Worm (Caenorhabditis elegans) whole organism, young adult: ENCODE results near the gene acr-2.

Experiments used
- B0035.1 ChIP-seq: sonication (generic microtip); optimal IDR thresholded peaks from 2 replicates; lab custom pipeline; 2016; ENCODE audit warnings: missing genetic modification characterization, mild to moderate bottlenecking, missing compliant biosample characterization, missing genotype, missing genetic modification reagents
- B0261.1 ChIP-seq: sonication (generic microtip); optimal IDR thresholded peaks from 2 replicates; lab custom pipeline; 2016; ENCODE audit warnings: mild to moderate bottlenecking, missing genetic modification characterization, moderate library complexity, missing compliant biosample characterization
- C17E4.6 ChIP-seq: fragments of 200-800 bp; sonication (Bioruptor generic); IDR thresholded peaks from 2 replicates; pipeline ENCODE4 v1.3.6; 2022; ENCODE audit warnings: missing genetic modification reagents, missing genetic modification characterization, missing compliant biosample characterization
- F22D6.2 ChIP-seq: sonication (generic microtip); optimal IDR thresholded peaks from 2 replicates; lab custom pipeline; 2016; ENCODE audit warnings: mild to moderate bottlenecking, missing genetic modification characterization, missing compliant biosample characterization
- F23B12.7 ChIP-seq: sonication (generic microtip); optimal IDR thresholded peaks from 2 replicates; lab custom pipeline; 2017; ENCODE audit warnings: missing genetic modification characterization, mild to moderate bottlenecking, missing compliant biosample characterization, antibody characterized with exemption, moderate library complexity; ENCODE audit not compliant: insufficient read depth
- F33H1.4 ChIP-seq: fragments of 200-800 bp; sonication (Bioruptor generic); IDR thresholded peaks from 2 replicates; pipeline ENCODE4 v1.3.6; 2022; ENCODE audit warnings: missing genetic modification reagents, missing genetic modification characterization, missing compliant biosample characterization
- F49E8.2 ChIP-seq: sonication (generic microtip); optimal IDR thresholded peaks from 3 replicates; lab custom pipeline; 2017; ENCODE audit warnings: missing genetic modification characterization, mild to moderate bottlenecking, missing compliant biosample characterization, antibody characterized with exemption, moderate library complexity; ENCODE audit not compliant: insufficient read depth
- F55B11.4 ChIP-seq: sonication (generic microtip); optimal IDR thresholded peaks from 2 replicates; lab custom pipeline; 2016; ENCODE audit warnings: missing compliant biosample characterization, missing genetic modification characterization, borderline replicate concordance; ENCODE audit not compliant: insufficient read depth
- K11D2.4 ChIP-seq: fragments of 200-800 bp; sonication (Bioruptor generic); IDR thresholded peaks from 2 replicates; pipeline ENCODE4 v1.3.6; 2022; ENCODE audit warnings: missing genetic modification reagents, missing genetic modification characterization, missing compliant biosample characterization
- Y95B8A.8 ChIP-seq: fragments of 200-800 bp; sonication (Bioruptor generic); IDR thresholded peaks from 2 replicates; pipeline ENCODE4 v1.3.6; 2022; ENCODE audit warnings: missing genetic modification reagents, missing genetic modification characterization, missing compliant biosample characterization
- ama-1 ChIP-seq, 3 experiments: fragments of 150-350 bp in 1 of 3; sonication (generic microtip) in 2 of 3; optimal IDR thresholded peaks; 2 replicates each; lab custom pipeline; 2014 to 2018; ENCODE audit warnings: missing biosample characterization in 2 of 3, missing genetic modification characterization in 2 of 3, missing genetic modification reagents in 2 of 3
- aptf-2 ChIP-seq: fragments of 200-800 bp; sonication (Bioruptor generic); conservative IDR thresholded peaks from 2 replicates; pipeline ENCODE4 v1.3.6; 2022; ENCODE audit warnings: missing genetic modification reagents, missing genetic modification characterization, missing compliant biosample characterization
- attf-5 ChIP-seq: fragments of 200-800 bp; sonication (Bioruptor generic); optimal IDR thresholded peaks from 2 replicates; lab custom pipeline; 2018; ENCODE audit warnings: mild to moderate bottlenecking, missing genetic modification characterization, missing compliant biosample characterization
- bed-2 ChIP-seq: fragments of 200-800 bp; sonication (Bioruptor generic); IDR thresholded peaks from 2 replicates; pipeline ENCODE4 v1.3.6; 2022; ENCODE audit warnings: missing genetic modification reagents, missing genetic modification characterization, missing compliant biosample characterization
- ccch-3 ChIP-seq: fragments of 200-800 bp; sonication (Bioruptor generic); optimal IDR thresholded peaks from 2 replicates; lab custom pipeline; 2018; ENCODE audit warnings: mild to moderate bottlenecking, missing genetic modification characterization, missing compliant biosample characterization
- ceh-27 ChIP-seq: fragments of 200-800 bp; sonication (Bioruptor generic); optimal IDR thresholded peaks from 2 replicates; lab custom pipeline; 2018; ENCODE audit warnings: mild to moderate bottlenecking, missing genetic modification characterization, moderate library complexity, missing compliant biosample characterization
- ceh-40 ChIP-seq: fragments of 200-800 bp; sonication (Bioruptor generic); IDR thresholded peaks from 2 replicates; pipeline ENCODE4 v1.3.6; 2022; ENCODE audit warnings: missing genetic modification characterization, missing compliant biosample characterization
- ceh-58 ChIP-seq: fragments of 200-800 bp; sonication (Bioruptor generic); IDR thresholded peaks from 2 replicates; pipeline ENCODE4 v1.3.6; 2022; ENCODE audit warnings: missing genetic modification characterization, missing compliant biosample characterization
- ceh-79 ChIP-seq: sonication (generic microtip); optimal IDR thresholded peaks from 2 replicates; lab custom pipeline; 2017; ENCODE audit warnings: mild to moderate bottlenecking, missing genetic modification characterization, missing compliant biosample characterization
- ceh-91 ChIP-seq: fragments of 200-800 bp; sonication (Bioruptor generic); IDR thresholded peaks from 2 replicates; pipeline ENCODE4 v1.3.6; 2022; ENCODE audit warnings: missing genetic modification reagents, missing genetic modification characterization, missing compliant biosample characterization
- die-1 ChIP-seq: sonication (generic microtip); optimal IDR thresholded peaks from 2 replicates; lab custom pipeline; 2016; ENCODE audit warnings: missing genotype, mild to moderate bottlenecking, missing genetic modification characterization, missing compliant biosample characterization
- dpl-1 ChIP-seq: fragments of 150-350 bp; optimal IDR thresholded peaks from 2 replicates; lab custom pipeline; 2014; ENCODE audit warnings: missing biosample characterization, missing genetic modification reagents, missing genetic modification characterization
- egl-18 ChIP-seq: fragments of 200-800 bp; sonication (Bioruptor generic); IDR thresholded peaks from 2 replicates; pipeline ENCODE4 v1.3.6; 2022; ENCODE audit warnings: missing genetic modification reagents, missing genetic modification characterization, missing compliant biosample characterization
- ekl-4 ChIP-seq: fragments of 200-800 bp; sonication (Bioruptor generic); IDR thresholded peaks from 2 replicates; pipeline ENCODE4 v1.3.6; 2022; ENCODE audit warnings: missing genetic modification reagents, missing genetic modification characterization, missing compliant biosample characterization
- gei-17 ChIP-seq: fragments of 200-800 bp; sonication (Bioruptor generic); optimal IDR thresholded peaks from 2 replicates; lab custom pipeline; 2018; ENCODE audit warnings: mild to moderate bottlenecking, missing genetic modification characterization, missing compliant biosample characterization
- hlh-12 ChIP-seq: sonication (generic microtip); optimal IDR thresholded peaks from 2 replicates; lab custom pipeline; 2016; ENCODE audit warnings: missing genetic modification characterization, missing compliant biosample characterization
- hmg-20 ChIP-seq: fragments of 200-800 bp; sonication (Bioruptor generic); IDR thresholded peaks from 2 replicates; pipeline ENCODE4 v1.3.6; 2022; ENCODE audit warnings: missing genetic modification reagents, missing genetic modification characterization, missing compliant biosample characterization
- let-607 ChIP-seq, 2 experiments: fragments of 200-800 bp in 1 of 2; sonication (Bioruptor generic) in 1 of 2; sonication (generic microtip) in 1 of 2; optimal IDR thresholded peaks; 2 replicates each; lab custom pipeline; 2016 to 2018; ENCODE audit warnings: mild to moderate bottlenecking in 2 of 2, missing compliant biosample characterization in 2 of 2, missing genetic modification characterization in 2 of 2, moderate library complexity in 2 of 2, missing genotype in 1 of 2
- lin-26 ChIP-seq: fragments of 200-800 bp; sonication (Bioruptor generic); IDR thresholded peaks from 2 replicates; pipeline ENCODE4 v1.3.6; 2022; ENCODE audit warnings: missing genetic modification reagents, missing genetic modification characterization, missing compliant biosample characterization
- lin-40 ChIP-seq: sonication (generic microtip); optimal IDR thresholded peaks from 2 replicates; lab custom pipeline; 2016; ENCODE audit warnings: missing genetic modification characterization, mild to moderate bottlenecking, missing compliant biosample characterization, missing genotype, missing genetic modification reagents
- lin-54 ChIP-seq: fragments of 200-800 bp; sonication (Bioruptor generic); optimal IDR thresholded peaks from 2 replicates; lab custom pipeline; 2018; ENCODE audit warnings: mild to moderate bottlenecking, missing genetic modification characterization, missing compliant biosample characterization
- lir-1 ChIP-seq: fragments of 200-800 bp; sonication (Bioruptor generic); conservative IDR thresholded peaks from 2 replicates; pipeline ENCODE4 v1.3.6; 2022; ENCODE audit warnings: missing genetic modification reagents, missing genetic modification characterization, missing compliant biosample characterization
- lsl-1 ChIP-seq: fragments of 200-800 bp; sonication (Bioruptor generic); optimal IDR thresholded peaks from 2 replicates; lab custom pipeline; 2018; ENCODE audit warnings: mild to moderate bottlenecking, missing genetic modification characterization, moderate library complexity, missing compliant biosample characterization
- madf-10 ChIP-seq: sonication (generic microtip); optimal IDR thresholded peaks from 2 replicates; lab custom pipeline; 2016; ENCODE audit warnings: mild to moderate bottlenecking, missing genetic modification characterization, missing compliant biosample characterization
- madf-3 ChIP-seq: fragments of 200-800 bp; sonication (Bioruptor generic); IDR thresholded peaks from 2 replicates; pipeline ENCODE4 v1.3.6; 2022; ENCODE audit warnings: missing genetic modification reagents, missing genetic modification characterization, missing compliant biosample characterization
- mxl-1 ChIP-seq: sonication (generic microtip); optimal IDR thresholded peaks from 2 replicates; lab custom pipeline; 2016; ENCODE audit warnings: missing genetic modification characterization, missing compliant biosample characterization
- nhr-120 ChIP-seq: fragments of 200-800 bp; sonication (Bioruptor generic); IDR thresholded peaks from 2 replicates; pipeline ENCODE4 v1.3.6; 2022; ENCODE audit warnings: missing genetic modification characterization, missing compliant biosample characterization
- nhr-179 ChIP-seq: sonication (generic microtip); optimal IDR thresholded peaks from 2 replicates; lab custom pipeline; 2016; ENCODE audit warnings: mild to moderate bottlenecking, missing genetic modification characterization, missing compliant biosample characterization
- pbrm-1 ChIP-seq: fragments of 200-800 bp; sonication (Bioruptor generic); IDR thresholded peaks from 2 replicates; pipeline ENCODE4 v1.3.6; 2022; ENCODE audit warnings: missing genetic modification reagents, missing genetic modification characterization, missing compliant biosample characterization
- snpc-4 ChIP-seq, 5 experiments: fragments of 150-350 bp in 1 of 5; sonication (generic microtip) in 4 of 5; optimal IDR thresholded peaks; 2 replicates each; lab custom pipeline; 2014 to 2018; ENCODE audit warnings: missing genetic modification characterization in 5 of 5, missing biosample characterization in 3 of 5, antibody characterized with exemption in 2 of 5, mild to moderate bottlenecking in 2 of 5, missing compliant biosample characterization in 2 of 5, missing genotype in 2 of 5, moderate library complexity in 2 of 5, missing genetic modification reagents in 1 of 5
- sptf-2 ChIP-seq: fragments of 200-800 bp; sonication (Bioruptor generic); optimal IDR thresholded peaks from 2 replicates; lab custom pipeline; 2018; ENCODE audit warnings: mild to moderate bottlenecking, missing genetic modification characterization, missing compliant biosample characterization
- tbx-9 ChIP-seq: sonication (generic microtip); optimal IDR thresholded peaks from 2 replicates; lab custom pipeline; 2016; ENCODE audit warnings: borderline replicate concordance, missing genetic modification characterization, inconsistent platforms, missing compliant biosample characterization
- zfh-2 ChIP-seq: fragments of 200-800 bp; sonication (Bioruptor generic); conservative IDR thresholded peaks from 2 replicates; pipeline ENCODE4 v1.3.6; 2022; ENCODE audit warnings: missing genetic modification reagents, missing genetic modification characterization, missing compliant biosample characterization
- zim-3 ChIP-seq: sonication (generic microtip); optimal IDR thresholded peaks from 2 replicates; lab custom pipeline; 2017; ENCODE audit warnings: mild to moderate bottlenecking, missing genetic modification characterization, moderate library complexity, missing compliant biosample characterization
- ztf-22 ChIP-seq: fragments of 200-800 bp; sonication (Bioruptor generic); optimal IDR thresholded peaks from 2 replicates; lab custom pipeline; 2018; ENCODE audit warnings: mild to moderate bottlenecking, missing genetic modification characterization, moderate library complexity, missing compliant biosample characterization

acr-2 gene

ce11 chrX:6743344-6743743 is 41.0 kb downstream of the acr-2 start:
- TF ChIP-seq ama-1 (optimal IDR thresholded peaks at IDR 0.05; lab: Kevin White, UChicago) (peak; percentile 17), ama-1 (GFP tag; optimal IDR thresholded peaks at IDR 0.05; lab: Kevin White, UChicago) (no peak), hmg-20 (GFP tag; lab: Robert Waterston, UW) (0 out of 2 replicates have a peak, but pooled peaks have one; percentile 18), B0035.1 (tag; lab: Kevin White, UChicago) (no peak), Y95B8A.8 (GFP tag; lab: Robert Waterston, UW) (0 out of 2 replicates have a peak, but pooled peaks have one; percentile 6)

ce11 chrX:6743853-6744346 is 41.6 kb downstream of the acr-2 start:
- TF ChIP-seq lin-40 (peak; percentile 92), pbrm-1 (GFP tag; lab: Robert Waterston, UW) (peak; percentile 82; the same call in 1 of the 2 replicates), nhr-179 (tag; lab: Kevin White, UChicago) (no peak), tbx-9 (tag; lab: Kevin White, UChicago) (no peak), gei-17 (peak; percentile 88), F23B12.7 (tag; lab: Kevin White, UChicago) (peak; percentile 4), bed-2 (GFP tag; lab: Robert Waterston, UW) (no peak), K11D2.4 (peak; percentile 89), hlh-12 (tag; lab: Kevin White, UChicago) (no peak), ccch-3 (GFP tag; lab: Kevin White, UChicago) (no peak), sptf-2 (GFP tag; lab: Kevin White, UChicago) (no peak), madf-3 (GFP tag; lab: Robert Waterston, UW) (0 out of 2 replicates have a peak, but pooled peaks have one; percentile 45), die-1 (tag; lab: Kevin White, UChicago) (peak; percentile 71), C17E4.6 (GFP tag; lab: Robert Waterston, UW) (peak; percentile 79), lin-26 (GFP tag; lab: Robert Waterston, UW) (peak; percentile 84), aptf-2 (GFP tag; lab: Robert Waterston, UW) (no peak), F33H1.4 (GFP tag; lab: Robert Waterston, UW) (0 out of 2 replicates have a peak, but pooled peaks have one; percentile 23), ceh-79 (tag; lab: Kevin White, UChicago) (no peak), lir-1 (GFP tag; lab: Robert Waterston, UW) (peak; percentile 52; the same call in 1 of the 2 replicates), lsl-1 (no peak), F22D6.2 (tag; lab: Kevin White, UChicago) (peak; percentile 95), egl-18 (GFP tag; lab: Robert Waterston, UW) (no peak), ekl-4 (peak; percentile 76), lin-54 (peak; percentile 58), ceh-40 (GFP tag; lab: Robert Waterston, UW) (0 out of 2 replicates have a peak, but pooled peaks have one; percentile 3), ceh-91 (GFP tag; lab: Robert Waterston, UW) (no peak), F49E8.2 (no peak), ceh-27 (GFP tag; lab: Kevin White, UChicago) (peak; percentile 79), F55B11.4 (tag; lab: Kevin White, UChicago) (no peak), B0261.1 (tag; lab: Kevin White, UChicago) (peak; percentile 9), let-607 (tag; optimal IDR thresholded peaks at IDR 0.05; lab: Kevin White, UChicago) (peak; percentile 37 to 60), mxl-1 (tag; lab: Kevin White, UChicago) (no peak), zfh-2 (GFP tag; lab: Robert Waterston, UW) (peak; percentile 45), zim-3 (peak; percentile 84), dpl-1 (no peak), snpc-4 (GFP tag; optimal IDR thresholded peaks at IDR 0.05; lab: Kevin White, UChicago) (no peak), snpc-4 (tag; optimal IDR thresholded peaks at IDR 0.05; lab: Kevin White, UChicago) (peak; percentile 11 to 67 (median 41)), attf-5 (GFP tag; lab: Kevin White, UChicago) (peak; percentile 70), ztf-22 (GFP tag; lab: Kevin White, UChicago) (peak; percentile 94), ceh-58 (GFP tag; lab: Robert Waterston, UW) (no peak), nhr-120 (GFP tag; lab: Robert Waterston, UW) (no peak), madf-10 (tag; lab: Kevin White, UChicago) (peak; percentile 74)
